Worm (Caenorhabditis elegans) whole organism, young adult: ENCODE results near the gene F40E12.1.

Experiments
- D2030.7 ChIP-seq: fragments of 200-800 bp; sonication (Bioruptor generic); IDR thresholded peaks from 2 replicates; pipeline ENCODE4 v1.3.6; 2022; ENCODE audit warnings: missing genetic modification reagents, missing genetic modification characterization, missing compliant biosample characterization
- F33H1.4 ChIP-seq: fragments of 200-800 bp; sonication (Bioruptor generic); IDR thresholded peaks from 2 replicates; pipeline ENCODE4 v1.3.6; 2022; ENCODE audit warnings: missing genetic modification reagents, missing genetic modification characterization, missing compliant biosample characterization
- F57C9.4 ChIP-seq: sonication (generic microtip); optimal IDR thresholded peaks from 2 replicates; lab custom pipeline; 2017; ENCODE audit warnings: mild to moderate bottlenecking, missing genetic modification characterization, missing compliant biosample characterization
- Y56A3A.18 ChIP-seq: fragments of 200-800 bp; sonication (Bioruptor generic); IDR thresholded peaks from 2 replicates; pipeline ENCODE4 v1.3.6; 2022; ENCODE audit warnings: missing genetic modification reagents, missing genetic modification characterization, missing compliant biosample characterization
- aptf-2 ChIP-seq: fragments of 200-800 bp; sonication (Bioruptor generic); conservative IDR thresholded peaks from 2 replicates; pipeline ENCODE4 v1.3.6; 2022; ENCODE audit warnings: missing genetic modification reagents, missing genetic modification characterization, missing compliant biosample characterization
- aptf-3 ChIP-seq: fragments of 200-800 bp; sonication (Bioruptor generic); IDR thresholded peaks from 2 replicates; pipeline ENCODE4 v1.3.6; 2022; ENCODE audit warnings: missing genetic modification characterization, missing compliant biosample characterization
- athp-1 ChIP-seq: sonication (generic microtip); optimal IDR thresholded peaks from 2 replicates; lab custom pipeline; 2017; ENCODE audit warnings: mild to moderate bottlenecking, missing genetic modification characterization, missing compliant biosample characterization
- attf-6 ChIP-seq: fragments of 200-800 bp; sonication (Bioruptor generic); IDR thresholded peaks from 2 replicates; pipeline ENCODE4 v1.3.6; 2022; ENCODE audit warnings: missing genetic modification reagents, missing genetic modification characterization, missing compliant biosample characterization
- bed-1 ChIP-seq: fragments of 200-800 bp; sonication (Bioruptor generic); IDR thresholded peaks from 2 replicates; pipeline ENCODE4 v1.3.6; 2022; ENCODE audit warnings: missing genetic modification reagents, missing genetic modification characterization, missing compliant biosample characterization
- ceh-100 ChIP-seq: fragments of 200-800 bp; sonication (Bioruptor generic); IDR thresholded peaks from 2 replicates; pipeline ENCODE4 v1.3.6; 2022; ENCODE audit warnings: missing genetic modification reagents, missing genetic modification characterization, missing compliant biosample characterization
- die-1 ChIP-seq: sonication (generic microtip); optimal IDR thresholded peaks from 2 replicates; lab custom pipeline; 2016; ENCODE audit warnings: missing genotype, mild to moderate bottlenecking, missing genetic modification characterization, missing compliant biosample characterization
- dpl-1 ChIP-seq: fragments of 150-350 bp; optimal IDR thresholded peaks from 2 replicates; lab custom pipeline; 2014; ENCODE audit warnings: missing biosample characterization, missing genetic modification reagents, missing genetic modification characterization
- efl-1 ChIP-seq: fragments of 150-350 bp; optimal IDR thresholded peaks from 2 replicates; lab custom pipeline; 2014; ENCODE audit warnings: missing biosample characterization, missing genetic modification reagents, missing genetic modification characterization
- hlh-12 ChIP-seq: sonication (generic microtip); optimal IDR thresholded peaks from 2 replicates; lab custom pipeline; 2016; ENCODE audit warnings: missing genetic modification characterization, missing compliant biosample characterization
- hmg-1.2 ChIP-seq: fragments of 200-800 bp; sonication (Bioruptor generic); IDR thresholded peaks from 2 replicates; pipeline ENCODE4 v1.3.6; 2022; ENCODE audit warnings: missing genetic modification reagents, missing genetic modification characterization, missing compliant biosample characterization
- hrde-1 ChIP-seq: sonication (generic microtip); optimal IDR thresholded peaks from 2 replicates; lab custom pipeline; 2016; ENCODE audit warnings: missing genetic modification characterization, mild to moderate bottlenecking, missing compliant biosample characterization, moderate library complexity, missing genotype, missing genetic modification reagents, borderline replicate concordance
- lag-1 ChIP-seq: fragments of 200-800 bp; sonication (Bioruptor generic); IDR thresholded peaks from 2 replicates; pipeline ENCODE4 v1.3.6; 2022; ENCODE audit warnings: missing genetic modification reagents, missing genetic modification characterization, missing compliant biosample characterization
- lin-26 ChIP-seq: fragments of 200-800 bp; sonication (Bioruptor generic); IDR thresholded peaks from 2 replicates; pipeline ENCODE4 v1.3.6; 2022; ENCODE audit warnings: missing genetic modification reagents, missing genetic modification characterization, missing compliant biosample characterization
- lin-40 ChIP-seq: sonication (generic microtip); optimal IDR thresholded peaks from 2 replicates; lab custom pipeline; 2016; ENCODE audit warnings: missing genetic modification characterization, mild to moderate bottlenecking, missing compliant biosample characterization, missing genotype, missing genetic modification reagents
- lin-54 ChIP-seq: fragments of 200-800 bp; sonication (Bioruptor generic); optimal IDR thresholded peaks from 2 replicates; lab custom pipeline; 2018; ENCODE audit warnings: mild to moderate bottlenecking, missing genetic modification characterization, missing compliant biosample characterization
- madf-10 ChIP-seq: sonication (generic microtip); optimal IDR thresholded peaks from 2 replicates; lab custom pipeline; 2016; ENCODE audit warnings: mild to moderate bottlenecking, missing genetic modification characterization, missing compliant biosample characterization
- madf-6 ChIP-seq: fragments of 200-800 bp; sonication (Bioruptor generic); IDR thresholded peaks from 2 replicates; pipeline ENCODE4 v1.3.6; 2022; ENCODE audit warnings: missing genetic modification reagents, missing genetic modification characterization, missing compliant biosample characterization
- madf-8 ChIP-seq: fragments of 200-800 bp; sonication (Bioruptor generic); conservative IDR thresholded peaks from 2 replicates; pipeline ENCODE4 v1.3.6; 2022; ENCODE audit warnings: missing genetic modification reagents, missing genetic modification characterization, missing compliant biosample characterization
- nfyb-1 ChIP-seq: fragments of 200-800 bp; sonication (Bioruptor generic); IDR thresholded peaks from 2 replicates; pipeline ENCODE4 v1.3.6; 2022; ENCODE audit warnings: missing genetic modification reagents, missing genetic modification characterization, missing compliant biosample characterization
- pha-4 ChIP-seq: fragments of 150-350 bp; sonication (generic microtip); optimal IDR thresholded peaks from 2 replicates; lab custom pipeline; 2014; ENCODE audit warnings: missing biosample characterization, missing genetic modification reagents, missing genetic modification characterization
- rec-8 ChIP-seq, 2 experiments: sonication (generic microtip); optimal IDR thresholded peaks; 2 replicates each; lab custom pipeline; 2016; ENCODE audit warnings: mild to moderate bottlenecking in 2 of 2, missing genetic modification characterization in 2 of 2, missing genetic modification reagents in 2 of 2, missing genotype in 2 of 2, missing biosample characterization in 1 of 2, missing compliant biosample characterization in 1 of 2, moderate library complexity in 1 of 2
- tbp1 ChIP-seq: fragments of 200-800 bp; sonication (Bioruptor generic); optimal IDR thresholded peaks from 2 replicates; lab custom pipeline; 2018; ENCODE audit warnings: mild to moderate bottlenecking, missing genetic modification characterization, missing compliant biosample characterization
- zfh-2 ChIP-seq: fragments of 200-800 bp; sonication (Bioruptor generic); conservative IDR thresholded peaks from 2 replicates; pipeline ENCODE4 v1.3.6; 2022; ENCODE audit warnings: missing genetic modification reagents, missing genetic modification characterization, missing compliant biosample characterization
- ztf-18 ChIP-seq: sonication (generic microtip); optimal IDR thresholded peaks from 2 replicates; lab custom pipeline; 2016; ENCODE audit warnings: missing genotype, mild to moderate bottlenecking, missing genetic modification characterization, missing compliant biosample characterization

F40E12.1 gene

DNA sequence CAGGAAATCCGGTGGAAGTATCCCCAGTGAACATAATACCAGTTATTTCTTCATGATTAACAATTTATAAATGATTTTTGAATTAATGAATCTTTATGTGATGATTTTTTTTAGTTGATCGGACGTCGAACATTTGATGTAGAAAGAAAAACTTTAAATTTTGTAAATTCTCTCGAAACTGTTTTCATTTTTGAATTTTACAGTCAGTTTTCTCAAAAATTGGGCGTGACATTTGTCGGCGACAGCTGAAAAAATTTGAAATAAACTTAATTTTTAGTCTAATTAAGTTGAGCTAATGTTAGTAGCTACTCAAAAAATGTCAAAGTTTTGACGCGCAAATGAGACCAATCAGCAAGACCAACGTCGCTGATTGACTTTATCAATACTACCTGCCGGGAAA is 34.2 kb upstream of the F40E12.1 start, which contains the start of gene srh-60:
Gene srh-60 (plus strand): TSS at position 301 of the 400 bp plus-strand sequence.
- TF ChIP-seq die-1 (tag; lab: Kevin White, UChicago) (no peak), madf-10 (tag; lab: Kevin White, UChicago) (no peak), lin-40 (tag; lab: Kevin White, UChicago) (no peak), attf-6 (GFP tag; lab: Robert Waterston, UW) (no peak), Y56A3A.18 (GFP tag; lab: Robert Waterston, UW) (no peak), aptf-3 (GFP tag; lab: Robert Waterston, UW) (no peak)

DNA sequence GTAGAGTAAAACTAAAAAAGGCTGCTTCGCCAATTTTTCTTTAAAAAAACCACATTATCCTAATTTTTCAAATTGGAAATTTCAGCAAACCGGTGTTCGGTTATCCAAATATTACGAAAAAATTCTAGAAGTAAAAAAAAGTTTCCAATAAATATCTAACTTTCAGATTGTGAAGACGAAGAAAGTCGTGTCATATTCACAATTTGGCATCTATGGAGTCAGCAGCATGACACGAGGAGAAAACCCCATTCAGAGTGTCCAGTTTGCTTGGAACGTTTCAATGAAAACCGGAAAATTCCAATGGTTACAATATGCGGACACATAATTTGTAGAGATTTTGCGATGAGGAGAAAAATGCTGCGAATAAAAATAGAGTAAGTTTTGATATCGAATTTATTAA is 22.3 kb upstream of the F40E12.1 start, which contains the start of gene Y49F6A.12:
Gene Y49F6A.12 (plus strand): TSS at position 301 of the 400 bp plus-strand sequence.
- TF ChIP-seq bed-1 (GFP tag; lab: Robert Waterston, UW) (no peak), hrde-1 (no peak)

DNA sequence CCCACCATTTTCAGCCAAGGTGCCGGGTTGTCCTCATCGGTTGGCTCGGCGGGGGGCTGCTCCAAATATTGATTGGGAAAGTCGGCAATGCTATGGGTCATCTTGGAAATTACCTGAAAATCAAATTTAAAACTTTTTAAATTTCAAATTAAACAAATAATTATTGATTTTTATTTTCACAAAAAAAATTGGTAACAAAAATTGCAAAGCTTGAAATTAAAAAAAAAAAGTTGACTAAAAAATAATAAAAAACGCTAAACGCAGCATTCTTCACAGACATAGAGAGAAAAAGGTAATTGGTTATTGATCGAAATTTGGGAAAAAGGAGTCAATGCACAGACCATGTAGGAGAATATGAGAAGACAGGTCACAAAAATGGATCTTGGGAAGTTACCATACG is 18.9 kb upstream of the F40E12.1 start, which contains the start of gene Y49F6A.11:
Gene Y49F6A.11 (minus strand): TSS at position 101 of the 400 bp plus-strand sequence.
- TF ChIP-seq lag-1 (GFP tag; lab: Robert Waterston, UW) (no peak), ztf-18 (tag; lab: Kevin White, UChicago) (no peak), athp-1 (tag; lab: Kevin White, UChicago) (no peak), rec-8 (tag; optimal IDR thresholded peaks at IDR 0.05; lab: Kevin White, UChicago) (no peak)

DNA sequence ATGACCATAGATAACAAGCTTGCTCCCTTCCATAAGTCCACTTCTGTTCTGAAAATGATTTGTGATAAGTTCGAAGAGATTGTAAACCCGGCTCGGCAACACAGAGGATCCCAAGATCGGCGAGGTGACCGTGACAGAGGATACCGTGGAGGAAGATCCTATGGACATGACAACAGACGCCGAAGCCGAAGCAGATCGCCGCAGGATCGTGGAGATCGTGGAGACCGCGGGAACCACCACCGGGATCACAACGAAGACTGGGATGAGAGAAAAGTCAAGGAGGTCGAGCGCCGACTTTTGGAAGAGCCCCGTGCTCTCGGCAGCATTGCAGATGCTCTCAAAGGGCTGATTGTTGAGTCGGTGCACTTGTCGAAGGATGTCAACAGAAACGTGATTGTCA is 13.0 kb upstream of the F40E12.1 start:
- TF ChIP-seq zfh-2 (peak; percentile 71; the same call in 1 of the 2 replicates), D2030.7 (GFP tag; lab: Robert Waterston, UW) (no peak)

DNA sequence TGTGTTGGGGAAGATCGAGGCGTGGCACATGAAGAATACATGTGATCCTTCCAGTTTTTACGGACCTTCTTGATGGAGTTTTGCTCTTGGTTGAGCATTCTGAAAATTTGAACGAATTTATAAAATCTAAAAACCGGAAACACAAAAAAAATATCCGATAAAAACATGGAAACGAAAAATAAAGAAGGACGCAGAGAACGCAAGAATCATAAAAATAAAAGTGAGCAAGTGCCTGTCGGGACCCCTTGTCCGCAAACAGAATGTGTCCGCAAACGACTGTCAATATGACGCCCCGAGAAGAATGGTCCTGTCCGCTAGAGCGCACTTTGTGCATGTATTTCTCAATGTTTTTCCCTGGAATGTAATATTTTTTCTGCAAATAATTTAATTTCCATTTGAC is 7.8 kb upstream of the F40E12.1 start, which contains the start of gene Y49F6A.5:
Gene Y49F6A.5 (minus strand): TSS at position 101 of the 400 bp plus-strand sequence.
- TF ChIP-seq lin-26 (GFP tag; lab: Robert Waterston, UW) (no peak), lin-54 (GFP tag; lab: Kevin White, UChicago) (no peak), efl-1 (GFP tag; lab: Kevin White, UChicago) (peak; percentile 15), F33H1.4 (GFP tag; lab: Robert Waterston, UW) (no peak), bed-1 (GFP tag; lab: Robert Waterston, UW) (no peak), hmg-1.2 (GFP tag; lab: Robert Waterston, UW) (no peak)

DNA sequence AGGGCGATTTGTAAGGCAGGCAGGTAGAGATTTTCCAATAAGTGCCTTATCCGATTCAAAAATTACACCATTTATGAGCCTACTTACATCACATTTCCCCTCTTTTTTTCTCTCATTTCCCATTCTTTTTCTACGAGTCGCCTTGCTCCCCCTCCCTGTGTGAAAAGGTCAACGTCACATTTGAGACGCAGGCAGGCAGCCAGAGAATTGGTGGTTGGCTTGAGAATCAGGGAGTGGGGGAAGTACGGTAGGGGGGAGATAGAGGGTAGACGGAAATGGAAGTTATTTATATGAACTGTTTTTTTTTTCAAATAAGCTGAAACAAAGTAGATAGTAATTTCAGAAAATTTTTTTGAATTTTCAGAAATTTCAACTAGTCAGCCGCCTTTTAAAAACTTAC is 997 bp upstream of the F40E12.1 start:
- no peak for TF ChIP-seq athp-1 (tag; lab: Kevin White, UChicago)
- TF ChIP-seq nfyb-1 (GFP tag; lab: Robert Waterston, UW): peak; percentile 78
- TF ChIP-seq, all 124 proteins: peak for 1

DNA sequence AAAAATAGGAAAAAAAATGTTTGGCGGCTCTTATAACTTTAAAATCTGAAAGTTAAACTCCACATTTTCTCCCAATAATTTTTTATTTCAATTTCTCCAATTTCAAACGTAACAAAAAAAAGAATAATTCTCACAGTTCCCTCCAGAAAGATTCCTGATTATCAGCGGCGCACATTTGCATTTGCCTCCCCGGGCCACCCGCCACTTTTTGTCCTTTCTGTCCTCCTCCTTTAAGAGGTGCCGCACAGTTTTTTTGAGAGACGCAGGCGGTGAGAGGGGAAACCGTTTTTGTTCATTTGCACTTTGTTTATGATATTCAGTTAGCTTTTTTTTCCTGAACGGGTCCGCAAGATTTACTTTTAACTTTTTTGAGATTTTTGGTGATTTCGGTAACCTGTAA is 3.2 kb downstream of the F40E12.1 start:
- TF ChIP-seq aptf-2 (GFP tag; lab: Robert Waterston, UW): peak; percentile 56; the same call in 1 of the 2 replicates
- TF ChIP-seq F57C9.4 (tag; lab: Kevin White, UChicago): no peak
- 0 out of 2 replicates have a peak, but pooled peaks have one; percentile 20 for TF ChIP-seq madf-8 (GFP tag; lab: Robert Waterston, UW)
- no peak for TF ChIP-seq ceh-100 (GFP tag; lab: Robert Waterston, UW)
- no peak for TF ChIP-seq tbp1 (GFP tag; lab: Kevin White, UChicago)
- TF ChIP-seq dpl-1: peak; percentile 24
- no peak for TF ChIP-seq pha-4
- no peak for TF ChIP-seq hlh-12 (tag; lab: Kevin White, UChicago)
- peak; percentile 36; the same call in 1 of the 2 replicates for TF ChIP-seq madf-6 (GFP tag; lab: Robert Waterston, UW)
- peak; percentile 66 for TF ChIP-seq efl-1 (GFP tag; lab: Kevin White, UChicago)
